Worm (Caenorhabditis elegans) whole organism, L1 larva: ENCODE measurements around the gene sre-36.
A peak's percentile ranks its signal among the peaks of the same experiment; 100 is the strongest.

Source experiments
- C16A3.4 ChIP-seq: fragments of 150-350 bp; optimal IDR thresholded peaks from 2 replicates; lab custom pipeline; 2014; ENCODE audit warnings: missing biosample characterization, missing genetic modification characterization
- aha-1 ChIP-seq: fragments of 150-350 bp; optimal IDR thresholded peaks from 2 replicates; lab custom pipeline; 2014; ENCODE audit warnings: missing biosample characterization, missing genetic modification characterization
- alr-1 ChIP-seq: fragments of 200-800 bp; sonication (Bioruptor generic); optimal IDR thresholded peaks from 2 replicates; lab custom pipeline; 2018; ENCODE audit warnings: borderline replicate concordance, mild to moderate bottlenecking, missing genetic modification characterization, missing compliant biosample characterization
- blmp-1 ChIP-seq: fragments of 150-350 bp; optimal IDR thresholded peaks from 2 replicates; lab custom pipeline; 2014; ENCODE audit warnings: missing biosample characterization, missing genetic modification characterization
- ceh-8 ChIP-seq: fragments of 200-800 bp; sonication (Bioruptor generic); optimal IDR thresholded peaks from 2 replicates; lab custom pipeline; 2018; ENCODE audit warnings: mild to moderate bottlenecking, missing genetic modification characterization, moderate library complexity, missing compliant biosample characterization
- ceh-82 ChIP-seq, 3 experiments: fragments of 150-350 bp in 1 of 3; sonication (generic microtip) in 2 of 3; optimal IDR thresholded peaks; 2 replicates each; lab custom pipeline; 2014 to 2017; ENCODE audit warnings: missing biosample characterization in 3 of 3, missing genetic modification characterization in 3 of 3
- ceh-88 ChIP-seq: fragments of 200-800 bp; sonication (Bioruptor generic); IDR thresholded peaks from 2 replicates; pipeline ENCODE4 v1.3.6; 2022; ENCODE audit warnings: missing genetic modification characterization, missing compliant biosample characterization
- ceh-90 ChIP-seq: sonication (generic microtip); optimal IDR thresholded peaks from 2 replicates; lab custom pipeline; 2016; ENCODE audit warnings: missing genetic modification characterization, missing compliant biosample characterization
- ces-1 ChIP-seq: fragments of 150-350 bp; optimal IDR thresholded peaks from 2 replicates; lab custom pipeline; 2014; ENCODE audit warnings: missing biosample characterization, missing genetic modification reagents, missing genetic modification characterization
- dpl-1 ChIP-seq, 3 experiments: fragments of 150-350 bp in 2 of 3; sonication (generic microtip) in 1 of 3; optimal IDR thresholded peaks; 2 replicates each; lab custom pipeline; 2014 to 2017; ENCODE audit warnings: missing biosample characterization in 3 of 3, missing genetic modification characterization in 3 of 3, missing genetic modification reagents in 3 of 3
- dsc-1 ChIP-seq: sonication (generic microtip); optimal IDR thresholded peaks from 2 replicates; lab custom pipeline; 2016; ENCODE audit warnings: mild to moderate bottlenecking, missing genetic modification characterization, missing compliant biosample characterization
- efl-1 ChIP-seq, 4 experiments: fragments of 150-350 bp; optimal IDR thresholded peaks in 3 of 4; peaks in 1 of 4; 1 replicate in 1 of 4; 2 replicates in 3 of 4; lab custom pipeline; 2014; ENCODE audit warnings: missing biosample characterization in 2 of 4, missing genetic modification characterization in 2 of 4, missing genetic modification reagents in 2 of 4
- efl-3 ChIP-seq: fragments of 200-800 bp; sonication (Bioruptor generic); optimal IDR thresholded peaks from 2 replicates; lab custom pipeline; 2018; ENCODE audit warnings: mild to moderate bottlenecking, missing genetic modification characterization, missing compliant biosample characterization
- egl-13 ChIP-seq: sonication (generic microtip); optimal IDR thresholded peaks from 2 replicates; lab custom pipeline; 2016; ENCODE audit warnings: missing genotype, missing genetic modification reagents, missing genetic modification characterization, missing compliant biosample characterization
- elt-2 ChIP-seq: sonication (generic microtip); optimal IDR thresholded peaks from 2 replicates; lab custom pipeline; 2016; ENCODE audit warnings: missing genetic modification characterization, mild to moderate bottlenecking, inconsistent platforms, missing compliant biosample characterization, missing genetic modification reagents
- fkh-10 ChIP-seq: sonication (generic microtip); optimal IDR thresholded peaks from 2 replicates; lab custom pipeline; 2017; ENCODE audit warnings: missing biosample characterization, missing genetic modification reagents, missing genetic modification characterization
- fkh-4 ChIP-seq: sonication (generic microtip); optimal IDR thresholded peaks from 2 replicates; lab custom pipeline; 2016; ENCODE audit warnings: missing compliant biosample characterization, missing genetic modification characterization, borderline replicate concordance
- fkh-8 ChIP-seq: sonication (generic microtip); optimal IDR thresholded peaks from 2 replicates; lab custom pipeline; 2016; ENCODE audit warnings: mild to moderate bottlenecking, missing genetic modification characterization, missing compliant biosample characterization
- hlh-17 ChIP-seq: fragments of 200-800 bp; sonication (Bioruptor generic); optimal IDR thresholded peaks from 2 replicates; lab custom pipeline; 2018; ENCODE audit warnings: missing genetic modification characterization, mild to moderate bottlenecking, missing compliant biosample characterization, moderate library complexity, borderline replicate concordance
- irx-1 ChIP-seq: sonication (generic microtip); optimal IDR thresholded peaks from 2 replicates; lab custom pipeline; 2016; ENCODE audit warnings: missing genetic modification characterization, missing compliant biosample characterization
- isw-1 ChIP-seq: fragments of 200-800 bp; sonication (Bioruptor generic); IDR thresholded peaks from 2 replicates; pipeline ENCODE4 v1.3.6; 2022; ENCODE audit warnings: missing genetic modification characterization, missing compliant biosample characterization
- jun-1 ChIP-seq: fragments of 150-350 bp; optimal IDR thresholded peaks from 2 replicates; lab custom pipeline; 2014; ENCODE audit warnings: missing biosample characterization, missing genetic modification reagents, missing genetic modification characterization
- lin-13 ChIP-seq: fragments of 150-350 bp; optimal IDR thresholded peaks from 2 replicates; lab custom pipeline; 2014; ENCODE audit warnings: missing biosample characterization, missing genetic modification reagents, missing genetic modification characterization
- lin-15B ChIP-seq: fragments of 150-350 bp; sonication (generic microtip); optimal IDR thresholded peaks from 3 replicates; lab custom pipeline; 2014; ENCODE audit warnings: missing biosample characterization, missing genetic modification characterization
- lin-35 ChIP-seq, 2 experiments: fragments of 150-350 bp; optimal IDR thresholded peaks; 2 replicates each; lab custom pipeline; 2014; ENCODE audit warnings: missing biosample characterization in 2 of 2, missing genetic modification characterization in 2 of 2, missing genetic modification reagents in 2 of 2
- lin-39 ChIP-seq: fragments of 150-350 bp; optimal IDR thresholded peaks from 2 replicates; lab custom pipeline; 2014; ENCODE audit warnings: missing biosample characterization, missing genetic modification reagents, missing genetic modification characterization
- lsy-2 ChIP-seq, 2 experiments: fragments of 150-350 bp; optimal IDR thresholded peaks; 2 replicates each; lab custom pipeline; 2014; ENCODE audit warnings: missing biosample characterization in 2 of 2, missing genetic modification characterization in 2 of 2
- mdl-1 ChIP-seq, 2 experiments: fragments of 150-350 bp; optimal IDR thresholded peaks; 2 replicates each; lab custom pipeline; 2014 to 2017; ENCODE audit warnings: missing biosample characterization in 2 of 2, missing genetic modification characterization in 2 of 2, inconsistent platforms in 1 of 2
- mef-2 ChIP-seq: fragments of 150-350 bp; optimal IDR thresholded peaks from 2 replicates; lab custom pipeline; 2014; ENCODE audit warnings: missing biosample characterization, missing genetic modification characterization
- mep-1 ChIP-seq: fragments of 150-350 bp; optimal IDR thresholded peaks from 2 replicates; lab custom pipeline; 2014; ENCODE audit warnings: missing biosample characterization, missing genetic modification characterization
- nhr-11 ChIP-seq: fragments of 150-350 bp; optimal IDR thresholded peaks from 2 replicates; lab custom pipeline; 2014; ENCODE audit warnings: missing biosample characterization, missing genetic modification characterization
- nhr-20 ChIP-seq: sonication (generic microtip); optimal IDR thresholded peaks from 2 replicates; lab custom pipeline; 2016; ENCODE audit warnings: mild to moderate bottlenecking, missing genetic modification characterization, missing compliant biosample characterization
- nhr-71 ChIP-seq: sonication (generic microtip); optimal IDR thresholded peaks from 2 replicates; lab custom pipeline; 2016; ENCODE audit warnings: mild to moderate bottlenecking, missing genetic modification characterization, moderate library complexity, missing compliant biosample characterization
- nhr-77 ChIP-seq: fragments of 150-350 bp; optimal IDR thresholded peaks from 2 replicates; lab custom pipeline; 2014; ENCODE audit warnings: missing biosample characterization, missing genetic modification characterization
- nhr-85 ChIP-seq: sonication (generic microtip); peaks from one replicate; lab custom pipeline; 2016; ENCODE audit warnings: missing genetic modification characterization, inconsistent platforms, missing compliant biosample characterization
- nhr-90 ChIP-seq: sonication (generic microtip); optimal IDR thresholded peaks from 2 replicates; lab custom pipeline; 2016; ENCODE audit warnings: mild to moderate bottlenecking, missing genetic modification characterization, missing compliant biosample characterization; ENCODE audit not compliant: poor library complexity
- pqm-1 ChIP-seq: sonication (generic microtip); optimal IDR thresholded peaks from 3 replicates; lab custom pipeline; 2017; ENCODE audit warnings: missing biosample characterization, missing genetic modification characterization
- skn-1 ChIP-seq: fragments of 150-350 bp; optimal IDR thresholded peaks from 2 replicates; lab custom pipeline; 2014; ENCODE audit warnings: missing biosample characterization, missing genetic modification characterization
- snpc-4 ChIP-seq: fragments of 150-350 bp; optimal IDR thresholded peaks from 2 replicates; lab custom pipeline; 2014; ENCODE audit warnings: missing biosample characterization, missing genetic modification characterization
- sptf-1 ChIP-seq: fragments of 150-350 bp; optimal IDR thresholded peaks from 2 replicates; lab custom pipeline; 2014; ENCODE audit warnings: missing biosample characterization, missing genetic modification characterization
- swsn-7 ChIP-seq: sonication (generic microtip); optimal IDR thresholded peaks from 2 replicates; lab custom pipeline; 2016; ENCODE audit warnings: missing genetic modification characterization, missing compliant biosample characterization
- tbx-2 ChIP-seq: sonication (generic microtip); optimal IDR thresholded peaks from 2 replicates; lab custom pipeline; 2016; ENCODE audit warnings: missing genetic modification characterization, missing compliant biosample characterization
- unc-130 ChIP-seq: fragments of 150-350 bp; optimal IDR thresholded peaks from 2 replicates; lab custom pipeline; 2017; ENCODE audit warnings: missing biosample characterization, missing genetic modification characterization, inconsistent platforms
- unc-30 ChIP-seq: sonication (generic microtip); optimal IDR thresholded peaks from 2 replicates; lab custom pipeline; 2017; ENCODE audit warnings: missing biosample characterization, missing genetic modification characterization
- unc-62 ChIP-seq: fragments of 150-350 bp; optimal IDR thresholded peaks from 2 replicates; lab custom pipeline; 2014; ENCODE audit warnings: missing biosample characterization, missing genetic modification reagents, missing genetic modification characterization
- unc-98 ChIP-seq: fragments of 200-800 bp; sonication (Bioruptor generic); IDR thresholded peaks from 2 replicates; pipeline ENCODE4 v1.3.6; 2022; ENCODE audit warnings: missing genetic modification characterization, missing compliant biosample characterization
- vab-15 ChIP-seq: sonication (generic microtip); optimal IDR thresholded peaks from 2 replicates; lab custom pipeline; 2017; ENCODE audit warnings: missing genotype, mild to moderate bottlenecking, missing genetic modification characterization, missing compliant biosample characterization
- xbp-1 ChIP-seq: sonication (generic microtip); optimal IDR thresholded peaks from 2 replicates; lab custom pipeline; 2016; ENCODE audit warnings: missing genetic modification characterization, missing compliant biosample characterization
- zag-1 ChIP-seq: fragments of 150-350 bp; optimal IDR thresholded peaks from 2 replicates; lab custom pipeline; 2014; ENCODE audit warnings: missing biosample characterization, missing genetic modification characterization
- zip-4 ChIP-seq: fragments of 200-800 bp; sonication (Bioruptor generic); optimal IDR thresholded peaks from 2 replicates; lab custom pipeline; 2018; ENCODE audit warnings: mild to moderate bottlenecking, missing genetic modification characterization, moderate library complexity, missing compliant biosample characterization
- ztf-11 ChIP-seq, 2 experiments: sonication (generic microtip); optimal IDR thresholded peaks; 2 replicates each; lab custom pipeline; 2016 to 2017; ENCODE audit warnings: missing genetic modification characterization in 2 of 2, missing biosample characterization in 1 of 2, missing compliant biosample characterization in 1 of 2
- ztf-4 ChIP-seq: fragments of 150-350 bp; optimal IDR thresholded peaks from 2 replicates; lab custom pipeline; 2014; ENCODE audit warnings: missing biosample characterization, missing genetic modification characterization

sre-36 gene

DNA sequence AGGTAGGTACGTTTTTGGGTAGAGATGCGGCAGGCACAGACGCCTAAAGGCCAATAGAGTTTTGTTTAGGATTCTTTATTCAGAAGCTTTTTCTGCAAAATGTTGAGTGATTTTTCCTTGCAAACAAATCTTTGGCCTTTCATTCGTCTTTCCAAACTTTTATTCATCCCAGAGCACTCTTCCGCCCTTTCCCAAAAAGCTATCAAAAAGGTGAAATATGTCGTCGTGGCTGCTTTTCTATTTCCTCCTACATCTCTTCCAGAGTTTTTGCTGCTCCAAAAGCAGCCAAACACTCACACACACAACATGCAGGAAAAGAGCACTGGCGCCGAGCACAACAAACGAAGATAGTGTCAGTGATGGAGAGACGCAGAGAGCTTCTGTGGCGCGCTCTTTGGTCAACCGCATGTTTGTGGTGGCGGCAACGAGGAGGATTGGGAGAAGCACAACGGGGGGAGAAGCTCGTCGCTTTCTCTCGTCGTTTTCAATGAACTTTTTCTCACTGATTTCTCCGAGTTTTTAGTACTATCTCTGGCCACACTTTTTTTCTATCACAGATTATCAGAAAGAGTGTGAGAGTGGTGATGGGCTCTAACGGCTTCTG, 48.6 kb upstream of the sre-36 start (continued):
- TF ChIP-seq fkh-10 = peak; percentile 6
- no peak for TF ChIP-seq mef-2 (tag; lab: Kevin White, UChicago)
- peak; percentile 11 for TF ChIP-seq xbp-1 (tag; lab: Kevin White, UChicago)
- TF ChIP-seq nhr-20 = peak; percentile 57
- peak; percentile 17; the same call in 1 of the 2 replicates for TF ChIP-seq isw-1 (GFP tag; lab: Robert Waterston, UW)
- TF ChIP-seq efl-1 (optimal IDR thresholded peaks at IDR 0.05; lab: Kevin White, UChicago) = peak; percentile 42 to 43
- peak; percentile 30 to 89 for TF ChIP-seq efl-1 (GFP tag; optimal IDR thresholded peaks at IDR 0.05 in 1 of 2; lab: Kevin White, UChicago)
- no peak for TF ChIP-seq ztf-11 (tag; optimal IDR thresholded peaks at IDR 0.05; lab: Kevin White, UChicago)
- TF ChIP-seq zip-4 = no peak
- no peak for TF ChIP-seq nhr-90 (tag; lab: Kevin White, UChicago)
- TF ChIP-seq nhr-77 = no peak
- no peak for TF ChIP-seq aha-1 (tag; lab: Kevin White, UChicago)
- no peak for TF ChIP-seq ceh-88
- TF ChIP-seq tbx-2 (tag; lab: Kevin White, UChicago) = peak; percentile 40
- no peak for TF ChIP-seq ceh-90 (tag; lab: Kevin White, UChicago)
- TF ChIP-seq ces-1 = no peak
- TF ChIP-seq zag-1 = no peak
- peak; percentile 23 for TF ChIP-seq mep-1 (tag; lab: Kevin White, UChicago)
- no peak for TF ChIP-seq vab-15
- no peak for TF ChIP-seq lin-15B (tag; lab: Kevin White, UChicago)
- no peak for TF ChIP-seq unc-30 (tag; lab: Kevin White, UChicago)
- TF ChIP-seq blmp-1 (tag; lab: Kevin White, UChicago) = no peak
- TF ChIP-seq unc-62 = no peak
- no peak for TF ChIP-seq skn-1 (tag; lab: Kevin White, UChicago)
- no peak for TF ChIP-seq sptf-1
- no peak for TF ChIP-seq egl-13 (tag; lab: Kevin White, UChicago)
- peak; percentile 49 for TF ChIP-seq dsc-1
- peak; percentile 46 to 51 for TF ChIP-seq lin-35 (GFP tag; optimal IDR thresholded peaks at IDR 0.05; lab: Kevin White, UChicago)
- no peak for TF ChIP-seq pqm-1 (tag; lab: Kevin White, UChicago)
- peak; percentile 25 for TF ChIP-seq jun-1 (tag; lab: Kevin White, UChicago)
- no peak for TF ChIP-seq unc-130 (tag; lab: Kevin White, UChicago)
- no peak for TF ChIP-seq lin-13 (GFP tag; lab: Kevin White, UChicago)
- TF ChIP-seq lin-39 = no peak
- TF ChIP-seq snpc-4 = peak; percentile 28
- no peak for TF ChIP-seq efl-3 (GFP tag; lab: Kevin White, UChicago)
- peak in 2 of 3 experiments; percentile 28 to 40 for TF ChIP-seq dpl-1 (GFP tag; optimal IDR thresholded peaks at IDR 0.05; lab: Kevin White, UChicago)
- no peak for TF ChIP-seq irx-1 (tag; lab: Kevin White, UChicago)
- no peak for TF ChIP-seq hlh-17
- TF ChIP-seq fkh-4 (tag; lab: Kevin White, UChicago) = no peak

DNA sequence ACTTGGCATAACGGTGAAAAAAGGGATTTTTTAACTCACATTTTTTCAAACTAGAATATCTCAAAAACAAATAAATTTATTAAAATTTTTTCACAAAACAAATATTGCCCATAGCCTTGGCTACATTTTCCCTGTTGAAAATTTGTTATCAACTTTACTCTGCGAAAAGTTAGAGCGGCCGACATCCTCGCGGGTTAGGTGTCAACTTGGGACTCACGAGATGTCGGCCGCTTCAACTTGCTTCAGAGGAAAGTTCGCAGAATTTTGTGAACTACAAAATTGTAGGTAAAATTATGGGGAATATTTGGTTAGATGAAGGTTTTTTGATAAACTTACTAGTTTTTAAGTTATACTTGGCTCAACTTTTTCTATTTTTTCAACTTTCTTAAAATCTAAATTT, 47.7 kb upstream of the sre-36 start:
- TF ChIP-seq snpc-4 (peak; percentile 85), nhr-11 (no peak), unc-98 (GFP tag; lab: Robert Waterston, UW) (no peak)

DNA sequence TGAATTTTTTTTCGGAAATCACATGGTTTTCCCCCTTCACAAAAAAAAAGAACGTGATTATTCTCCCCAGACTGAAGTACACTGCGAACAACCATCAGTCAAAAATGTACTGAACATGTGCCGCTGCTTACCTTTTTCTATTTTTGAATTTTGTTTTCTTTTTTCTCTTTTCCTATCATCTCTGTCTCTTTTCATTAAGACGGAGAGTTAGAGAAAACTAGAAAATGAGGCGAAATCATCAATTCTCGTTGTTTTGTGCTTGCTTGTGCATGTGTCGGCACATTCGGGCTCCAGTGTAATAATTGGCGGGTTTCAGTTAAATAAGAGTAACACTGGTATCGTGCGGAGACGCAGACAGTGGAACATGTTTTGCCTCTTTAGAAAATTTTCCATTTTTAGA, 47.2 kb upstream of the sre-36 start:
- peak in 1 of 2 experiments; percentile 50 for TF ChIP-seq mdl-1 (tag; optimal IDR thresholded peaks at IDR 0.05; lab: Kevin White, UChicago)
- no peak for TF ChIP-seq fkh-8 (tag; lab: Kevin White, UChicago)
- no peak for TF ChIP-seq lin-15B (tag; lab: Kevin White, UChicago)
- TF ChIP-seq ztf-4 = no peak
- TF ChIP-seq nhr-71 (tag; lab: Kevin White, UChicago) = peak; percentile 58
- TF ChIP-seq skn-1 (tag; lab: Kevin White, UChicago) = peak; percentile 28
- peak; percentile 36 for TF ChIP-seq nhr-85 (tag; lab: Kevin White, UChicago)
- TF ChIP-seq ceh-8 (GFP tag; lab: Kevin White, UChicago) = no peak
- TF ChIP-seq C16A3.4 = peak; percentile 12
- TF ChIP-seq alr-1 (tag; lab: Kevin White, UChicago) = no peak
- TF ChIP-seq elt-2 = no peak
- peak in 1 of 2 experiments; percentile 44 for TF ChIP-seq lsy-2 (tag; optimal IDR thresholded peaks at IDR 0.05; lab: Kevin White, UChicago)
- TF ChIP-seq jun-1 (tag; lab: Kevin White, UChicago) = no peak
- TF ChIP-seq ceh-82 (tag; optimal IDR thresholded peaks at IDR 0.05; lab: Kevin White, UChicago) = no peak
- peak in 1 of 3 experiments; percentile 13 for TF ChIP-seq dpl-1 (GFP tag; optimal IDR thresholded peaks at IDR 0.05; lab: Kevin White, UChicago)
- TF ChIP-seq swsn-7 = no peak
